Worm (Caenorhabditis elegans) whole organism, L1 larva: ENCODE results near the gene Y42G9A.1.

Experiments used
- Y116A8C.19 ChIP-seq: sonication (generic microtip); optimal IDR thresholded peaks from 2 replicates; lab custom pipeline; 2016; ENCODE audit warnings: missing compliant biosample characterization, missing genetic modification characterization, borderline replicate concordance
- aha-1 ChIP-seq: fragments of 150-350 bp; optimal IDR thresholded peaks from 2 replicates; lab custom pipeline; 2014; ENCODE audit warnings: missing biosample characterization, missing genetic modification characterization
- alr-1 ChIP-seq: fragments of 200-800 bp; sonication (Bioruptor generic); optimal IDR thresholded peaks from 2 replicates; lab custom pipeline; 2018; ENCODE audit warnings: borderline replicate concordance, mild to moderate bottlenecking, missing genetic modification characterization, missing compliant biosample characterization
- aly-2 ChIP-seq: fragments of 150-350 bp; optimal IDR thresholded peaks from 2 replicates; lab custom pipeline; 2014; ENCODE audit warnings: missing biosample characterization, missing genetic modification characterization
- blmp-1 ChIP-seq: fragments of 150-350 bp; optimal IDR thresholded peaks from 2 replicates; lab custom pipeline; 2014; ENCODE audit warnings: missing biosample characterization, missing genetic modification characterization
- ceh-63 ChIP-seq: fragments of 200-800 bp; sonication (Bioruptor generic); optimal IDR thresholded peaks from 2 replicates; lab custom pipeline; 2018; ENCODE audit warnings: mild to moderate bottlenecking, missing genetic modification characterization, missing compliant biosample characterization
- ceh-8 ChIP-seq: fragments of 200-800 bp; sonication (Bioruptor generic); optimal IDR thresholded peaks from 2 replicates; lab custom pipeline; 2018; ENCODE audit warnings: mild to moderate bottlenecking, missing genetic modification characterization, moderate library complexity, missing compliant biosample characterization
- ceh-82 ChIP-seq, 3 experiments: fragments of 150-350 bp in 1 of 3; sonication (generic microtip) in 2 of 3; optimal IDR thresholded peaks; 2 replicates each; lab custom pipeline; 2014 to 2017; ENCODE audit warnings: missing biosample characterization in 3 of 3, missing genetic modification characterization in 3 of 3
- ces-1 ChIP-seq: fragments of 150-350 bp; optimal IDR thresholded peaks from 2 replicates; lab custom pipeline; 2014; ENCODE audit warnings: missing biosample characterization, missing genetic modification reagents, missing genetic modification characterization
- dsc-1 ChIP-seq: sonication (generic microtip); optimal IDR thresholded peaks from 2 replicates; lab custom pipeline; 2016; ENCODE audit warnings: mild to moderate bottlenecking, missing genetic modification characterization, missing compliant biosample characterization
- elt-2 ChIP-seq: sonication (generic microtip); optimal IDR thresholded peaks from 2 replicates; lab custom pipeline; 2016; ENCODE audit warnings: missing genetic modification characterization, mild to moderate bottlenecking, inconsistent platforms, missing compliant biosample characterization, missing genetic modification reagents
- elt-3 ChIP-seq, 6 experiments: fragments of 150-350 bp in 1 of 6; sonication (generic microtip); optimal IDR thresholded peaks; 2 replicates each; lab custom pipeline; 2017 to 2018; ENCODE audit warnings: missing biosample characterization in 6 of 6, missing genetic modification characterization in 6 of 6, inconsistent platforms in 1 of 6
- ets-5 ChIP-seq: fragments of 200-800 bp; sonication (Bioruptor generic); IDR thresholded peaks from 2 replicates; pipeline ENCODE4 v1.3.6; 2022; ENCODE audit warnings: missing genetic modification characterization, missing compliant biosample characterization
- fkh-8 ChIP-seq: sonication (generic microtip); optimal IDR thresholded peaks from 2 replicates; lab custom pipeline; 2016; ENCODE audit warnings: mild to moderate bottlenecking, missing genetic modification characterization, missing compliant biosample characterization
- fos-1 ChIP-seq: fragments of 150-350 bp; optimal IDR thresholded peaks from 2 replicates; lab custom pipeline; 2014; ENCODE audit warnings: missing biosample characterization, missing genetic modification characterization
- hlh-17 ChIP-seq: fragments of 200-800 bp; sonication (Bioruptor generic); optimal IDR thresholded peaks from 2 replicates; lab custom pipeline; 2018; ENCODE audit warnings: missing genetic modification characterization, mild to moderate bottlenecking, missing compliant biosample characterization, moderate library complexity, borderline replicate concordance
- hlh-4 ChIP-seq: sonication (generic microtip); optimal IDR thresholded peaks from 2 replicates; lab custom pipeline; 2016; ENCODE audit warnings: mild to moderate bottlenecking, missing genetic modification characterization, missing compliant biosample characterization
- irx-1 ChIP-seq: sonication (generic microtip); optimal IDR thresholded peaks from 2 replicates; lab custom pipeline; 2016; ENCODE audit warnings: missing genetic modification characterization, missing compliant biosample characterization
- isw-1 ChIP-seq: fragments of 200-800 bp; sonication (Bioruptor generic); IDR thresholded peaks from 2 replicates; pipeline ENCODE4 v1.3.6; 2022; ENCODE audit warnings: missing genetic modification characterization, missing compliant biosample characterization
- jun-1 ChIP-seq: fragments of 150-350 bp; optimal IDR thresholded peaks from 2 replicates; lab custom pipeline; 2014; ENCODE audit warnings: missing biosample characterization, missing genetic modification reagents, missing genetic modification characterization
- lin-14 ChIP-seq: fragments of 200-800 bp; sonication (Bioruptor generic); optimal IDR thresholded peaks from 2 replicates; lab custom pipeline; 2018; ENCODE audit warnings: mild to moderate bottlenecking, missing genetic modification characterization, moderate library complexity, missing compliant biosample characterization
- lin-15B ChIP-seq: fragments of 150-350 bp; sonication (generic microtip); optimal IDR thresholded peaks from 3 replicates; lab custom pipeline; 2014; ENCODE audit warnings: missing biosample characterization, missing genetic modification characterization
- lin-35 ChIP-seq, 2 experiments: fragments of 150-350 bp; optimal IDR thresholded peaks; 2 replicates each; lab custom pipeline; 2014; ENCODE audit warnings: missing biosample characterization in 2 of 2, missing genetic modification characterization in 2 of 2, missing genetic modification reagents in 2 of 2
- lin-39 ChIP-seq: fragments of 150-350 bp; optimal IDR thresholded peaks from 2 replicates; lab custom pipeline; 2014; ENCODE audit warnings: missing biosample characterization, missing genetic modification reagents, missing genetic modification characterization
- lsy-2 ChIP-seq, 2 experiments: fragments of 150-350 bp; optimal IDR thresholded peaks; 2 replicates each; lab custom pipeline; 2014; ENCODE audit warnings: missing biosample characterization in 2 of 2, missing genetic modification characterization in 2 of 2
- mdl-1 ChIP-seq, 2 experiments: fragments of 150-350 bp; optimal IDR thresholded peaks; 2 replicates each; lab custom pipeline; 2014 to 2017; ENCODE audit warnings: missing biosample characterization in 2 of 2, missing genetic modification characterization in 2 of 2, inconsistent platforms in 1 of 2
- mef-2 ChIP-seq: fragments of 150-350 bp; optimal IDR thresholded peaks from 2 replicates; lab custom pipeline; 2014; ENCODE audit warnings: missing biosample characterization, missing genetic modification characterization
- mep-1 ChIP-seq: fragments of 150-350 bp; optimal IDR thresholded peaks from 2 replicates; lab custom pipeline; 2014; ENCODE audit warnings: missing biosample characterization, missing genetic modification characterization
- nhr-11 ChIP-seq: fragments of 150-350 bp; optimal IDR thresholded peaks from 2 replicates; lab custom pipeline; 2014; ENCODE audit warnings: missing biosample characterization, missing genetic modification characterization
- nhr-12 ChIP-seq: sonication (generic microtip); optimal IDR thresholded peaks from 2 replicates; lab custom pipeline; 2017; ENCODE audit warnings: missing biosample characterization, missing genetic modification characterization
- nhr-19 ChIP-seq: fragments of 200-800 bp; sonication (Bioruptor generic); conservative IDR thresholded peaks from 2 replicates; pipeline ENCODE4 v1.3.6; 2022; ENCODE audit warnings: missing genetic modification characterization, missing compliant biosample characterization
- nhr-237 ChIP-seq: fragments of 150-350 bp; optimal IDR thresholded peaks from 2 replicates; lab custom pipeline; 2014; ENCODE audit warnings: missing biosample characterization, missing genetic modification characterization
- nhr-28 ChIP-seq: fragments of 150-350 bp; optimal IDR thresholded peaks from 2 replicates; lab custom pipeline; 2014; ENCODE audit warnings: missing biosample characterization, missing genetic modification characterization
- nhr-47 ChIP-seq: sonication (generic microtip); optimal IDR thresholded peaks from 2 replicates; lab custom pipeline; 2016; ENCODE audit warnings: mild to moderate bottlenecking, missing genetic modification characterization, moderate library complexity, missing compliant biosample characterization
- nhr-71 ChIP-seq: sonication (generic microtip); optimal IDR thresholded peaks from 2 replicates; lab custom pipeline; 2016; ENCODE audit warnings: mild to moderate bottlenecking, missing genetic modification characterization, moderate library complexity, missing compliant biosample characterization
- nhr-76 ChIP-seq: sonication (generic microtip); optimal IDR thresholded peaks from 2 replicates; lab custom pipeline; 2017; ENCODE audit warnings: missing biosample characterization, missing genetic modification characterization
- nhr-77 ChIP-seq: fragments of 150-350 bp; optimal IDR thresholded peaks from 2 replicates; lab custom pipeline; 2014; ENCODE audit warnings: missing biosample characterization, missing genetic modification characterization
- nhr-85 ChIP-seq: sonication (generic microtip); peaks from one replicate; lab custom pipeline; 2016; ENCODE audit warnings: missing genetic modification characterization, inconsistent platforms, missing compliant biosample characterization
- pag-3 ChIP-seq: sonication (generic microtip); optimal IDR thresholded peaks from 2 replicates; lab custom pipeline; 2017; ENCODE audit warnings: missing genetic modification characterization, mild to moderate bottlenecking, missing compliant biosample characterization, antibody characterized with exemption, borderline replicate concordance; ENCODE audit not compliant: insufficient read depth
- rnt-1 ChIP-seq: sonication (generic microtip); optimal IDR thresholded peaks from 2 replicates; lab custom pipeline; 2016; ENCODE audit warnings: mild to moderate bottlenecking, missing genetic modification characterization, moderate library complexity, missing compliant biosample characterization
- skn-1 ChIP-seq: fragments of 150-350 bp; optimal IDR thresholded peaks from 2 replicates; lab custom pipeline; 2014; ENCODE audit warnings: missing biosample characterization, missing genetic modification characterization
- snpc-4 ChIP-seq: fragments of 150-350 bp; optimal IDR thresholded peaks from 2 replicates; lab custom pipeline; 2014; ENCODE audit warnings: missing biosample characterization, missing genetic modification characterization
- snu-23 ChIP-seq: sonication (generic microtip); optimal IDR thresholded peaks from 2 replicates; lab custom pipeline; 2016; ENCODE audit warnings: missing genetic modification characterization, missing compliant biosample characterization
- swsn-7 ChIP-seq: sonication (generic microtip); optimal IDR thresholded peaks from 2 replicates; lab custom pipeline; 2016; ENCODE audit warnings: missing genetic modification characterization, missing compliant biosample characterization
- tbx-2 ChIP-seq: sonication (generic microtip); optimal IDR thresholded peaks from 2 replicates; lab custom pipeline; 2016; ENCODE audit warnings: missing genetic modification characterization, missing compliant biosample characterization
- tlp-1 ChIP-seq: fragments of 150-350 bp; optimal IDR thresholded peaks from 2 replicates; lab custom pipeline; 2014; ENCODE audit warnings: missing biosample characterization, missing genetic modification characterization
- unc-30 ChIP-seq: sonication (generic microtip); optimal IDR thresholded peaks from 2 replicates; lab custom pipeline; 2017; ENCODE audit warnings: missing biosample characterization, missing genetic modification characterization
- unc-86 ChIP-seq: sonication (generic microtip); optimal IDR thresholded peaks from 2 replicates; lab custom pipeline; 2016; ENCODE audit warnings: missing genetic modification characterization, missing compliant biosample characterization
- unc-98 ChIP-seq: fragments of 200-800 bp; sonication (Bioruptor generic); IDR thresholded peaks from 2 replicates; pipeline ENCODE4 v1.3.6; 2022; ENCODE audit warnings: missing genetic modification characterization, missing compliant biosample characterization
- ztf-11 ChIP-seq, 2 experiments: sonication (generic microtip); optimal IDR thresholded peaks; 2 replicates each; lab custom pipeline; 2016 to 2017; ENCODE audit warnings: missing genetic modification characterization in 2 of 2, missing biosample characterization in 1 of 2, missing compliant biosample characterization in 1 of 2
- ztf-4 ChIP-seq: fragments of 150-350 bp; optimal IDR thresholded peaks from 2 replicates; lab custom pipeline; 2014; ENCODE audit warnings: missing biosample characterization, missing genetic modification characterization

Y42G9A.1 gene

DNA sequence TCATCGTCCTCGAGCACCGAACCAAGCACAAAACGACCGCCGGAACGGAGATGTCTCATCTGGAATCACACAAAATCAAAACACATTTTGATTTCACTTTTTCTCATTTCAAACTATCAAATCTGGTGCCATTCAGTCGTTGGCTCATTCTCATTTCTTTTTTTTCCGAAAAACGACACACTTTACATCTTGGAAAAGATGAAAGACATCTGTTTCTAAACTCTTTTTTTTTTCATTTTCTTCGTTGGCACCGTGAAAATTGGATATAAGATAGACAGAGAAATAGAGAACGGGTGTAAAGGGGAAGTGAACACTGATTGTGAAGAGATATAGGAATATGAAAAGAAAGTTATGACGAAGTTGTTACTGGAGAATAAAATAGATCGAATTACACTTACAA, 6.0 kb downstream of the Y42G9A.1 start (continued):
- TF ChIP-seq mep-1 (tag; lab: Kevin White, UChicago) (peak; percentile 15), nhr-12 (no peak), nhr-77 (tag; lab: Kevin White, UChicago) (no peak), elt-3 (tag; optimal IDR thresholded peaks at IDR 0.05; lab: Kevin White, UChicago) (no peak), jun-1 (no peak), skn-1 (no peak), nhr-237 (tag; lab: Kevin White, UChicago) (no peak), nhr-11 (tag; lab: Kevin White, UChicago) (no peak), unc-98 (GFP tag; lab: Robert Waterston, UW) (no peak), irx-1 (no peak), dsc-1 (tag; lab: Kevin White, UChicago) (peak; percentile 93), ceh-63 (GFP tag; lab: Kevin White, UChicago) (no peak), nhr-19 (GFP tag; lab: Robert Waterston, UW) (no peak), Y116A8C.19 (tag; lab: Kevin White, UChicago) (no peak), mef-2 (tag; lab: Kevin White, UChicago) (no peak), hlh-4 (tag; lab: Kevin White, UChicago) (no peak)

- TF ChIP-seq snu-23 (GFP tag; lab: Kevin White, UChicago): peak; percentile 15
- no peak for TF ChIP-seq tlp-1
- no peak for TF ChIP-seq elt-3 (tag; optimal IDR thresholded peaks at IDR 0.05; lab: Kevin White, UChicago)
- no peak for TF ChIP-seq nhr-237 (tag; lab: Kevin White, UChicago)
- no peak for TF ChIP-seq nhr-47 (tag; lab: Kevin White, UChicago)
- TF ChIP-seq ztf-4 (tag; lab: Kevin White, UChicago): no peak
- no peak for TF ChIP-seq nhr-76 (tag; lab: Kevin White, UChicago)
- no peak for TF ChIP-seq ceh-82 (tag; optimal IDR thresholded peaks at IDR 0.05; lab: Kevin White, UChicago)
- TF ChIP-seq hlh-17 (GFP tag; lab: Kevin White, UChicago): no peak
- TF ChIP-seq ceh-8: no peak
- peak; percentile 3 for TF ChIP-seq tbx-2 (tag; lab: Kevin White, UChicago)
- TF ChIP-seq nhr-71 (tag; lab: Kevin White, UChicago): peak; percentile 58
- no peak for TF ChIP-seq nhr-28 (tag; lab: Kevin White, UChicago)
- no peak for TF ChIP-seq mdl-1 (tag; optimal IDR thresholded peaks at IDR 0.05; lab: Kevin White, UChicago)
- TF ChIP-seq alr-1 (tag; lab: Kevin White, UChicago): no peak
- no peak for TF ChIP-seq unc-86
- peak; percentile 50 for TF ChIP-seq rnt-1 (tag; lab: Kevin White, UChicago)
- no peak for TF ChIP-seq snpc-4
- TF ChIP-seq fkh-8 (tag; lab: Kevin White, UChicago): no peak
- TF ChIP-seq unc-30 (tag; lab: Kevin White, UChicago): no peak
- no peak for TF ChIP-seq elt-2 (tag; lab: Kevin White, UChicago)
- no peak; the same call in 1 of the 2 replicates for TF ChIP-seq nhr-19 (GFP tag; lab: Robert Waterston, UW)
- no peak for TF ChIP-seq unc-98 (GFP tag; lab: Robert Waterston, UW)
- TF ChIP-seq blmp-1 (tag; lab: Kevin White, UChicago): no peak
- TF ChIP-seq aly-2: no peak
- no peak for TF ChIP-seq aha-1
- no peak for TF ChIP-seq pag-3
- no peak for TF ChIP-seq ztf-11 (tag; optimal IDR thresholded peaks at IDR 0.05; lab: Kevin White, UChicago)
- TF ChIP-seq lin-35 (GFP tag; optimal IDR thresholded peaks at IDR 0.05; lab: Kevin White, UChicago): no peak
- TF ChIP-seq lin-15B (tag; lab: Kevin White, UChicago): no peak
- no peak for TF ChIP-seq fos-1 (tag; lab: Kevin White, UChicago)
- TF ChIP-seq nhr-85 (tag; lab: Kevin White, UChicago): no peak
- TF ChIP-seq lin-14 (GFP tag; lab: Kevin White, UChicago): peak; percentile 50
- TF ChIP-seq irx-1: no peak
- no peak for TF ChIP-seq hlh-4 (tag; lab: Kevin White, UChicago)
- peak; percentile 43 for TF ChIP-seq dsc-1 (tag; lab: Kevin White, UChicago)
- no peak for TF ChIP-seq lin-39 (tag; lab: Kevin White, UChicago)
- TF ChIP-seq ets-5 (GFP tag; lab: Robert Waterston, UW): no peak
- no peak for TF ChIP-seq swsn-7 (tag; lab: Kevin White, UChicago)
- no peak for TF ChIP-seq isw-1 (GFP tag; lab: Robert Waterston, UW)
- no peak for TF ChIP-seq ces-1 (GFP tag; lab: Kevin White, UChicago)
- TF ChIP-seq lsy-2 (tag; optimal IDR thresholded peaks at IDR 0.05; lab: Kevin White, UChicago): peak in 1 of 2 experiments; percentile 15
These were observed 8.1 kb downstream of the Y42G9A.1 start, which contains the start of gene anmt-2 for ce11 chrIII:6157708-6158321. Gene anmt-2, minus strand, starts transcription at chrIII:6157758.
